Fruit fly (Drosophila melanogaster) whole organism, embryonic: ENCODE results near the gene Rpp20.
A peak's percentile ranks its signal among the peaks of the same experiment; 100 is the strongest.

Experiments
- Bgb ChIP-seq: fragments of 200-800 bp; sonication (Bioruptor generic); IDR thresholded peaks from 2 replicates; pipeline ENCODE4 v1.3.6; 2022; ENCODE audit warnings: missing biosample characterization, missing genetic modification characterization; ENCODE audit not compliant: partially characterized antibody
- C15 ChIP-seq: fragments of 200-800 bp; sonication (Bioruptor generic); IDR thresholded peaks from 3 replicates; pipeline ENCODE4 v1.3.6; 2022; ENCODE audit warnings: missing biosample characterization, missing genetic modification characterization
- CG1024 ChIP-seq: fragments of 200-800 bp; sonication (Bioruptor generic); IDR thresholded peaks from 2 replicates; pipeline ENCODE4 v1.3.6; 2022; ENCODE audit warnings: missing biosample characterization, missing genetic modification characterization
- CG10267 ChIP-seq: fragments of 200-800 bp; sonication (Bioruptor generic); optimal IDR thresholded peaks from 2 replicates; lab custom pipeline; 2018; ENCODE audit warnings: missing biosample characterization, mild to moderate bottlenecking, missing genetic modification characterization, moderate library complexity
- CG10321 ChIP-seq: fragments of 200-800 bp; sonication (Bioruptor generic); IDR thresholded peaks from 2 replicates; pipeline ENCODE4 v1.3.6; 2022; ENCODE audit warnings: missing biosample characterization, missing genetic modification characterization
- CG11723 ChIP-seq: fragments of 200-800 bp; sonication (Bioruptor generic); optimal IDR thresholded peaks from 2 replicates; lab custom pipeline; 2017; ENCODE audit warnings: missing biosample characterization, mild to moderate bottlenecking, missing genetic modification characterization
- CG12104 ChIP-seq: fragments of 200-800 bp; sonication (Bioruptor generic); optimal IDR thresholded peaks from 3 replicates; lab custom pipeline; 2016; ENCODE audit warnings: missing biosample characterization, missing genetic modification characterization
- CG12155 ChIP-seq: fragments of 200-800 bp; sonication (Bioruptor generic); optimal IDR thresholded peaks from 3 replicates; lab custom pipeline; 2016; ENCODE audit warnings: missing biosample characterization, missing genetic modification characterization
- CG14014 ChIP-seq: fragments of 200-800 bp; sonication (Bioruptor generic); IDR thresholded peaks from 2 replicates; pipeline ENCODE4 v1.3.6; 2022; ENCODE audit warnings: missing biosample characterization, missing genetic modification characterization
- CG15514 ChIP-seq: fragments of 200-800 bp; sonication (Bioruptor generic); optimal IDR thresholded peaks from 3 replicates; lab custom pipeline; 2017; ENCODE audit warnings: missing biosample characterization, missing genetic modification characterization, mild to moderate bottlenecking, moderate library complexity, missing genetic modification reagents
- CG17612 ChIP-seq: fragments of 200-800 bp; sonication (Bioruptor generic); IDR thresholded peaks from 2 replicates; pipeline ENCODE4 v1.3.6; 2022; ENCODE audit warnings: missing biosample characterization, missing genetic modification characterization
- CG2120 ChIP-seq: fragments of 200-800 bp; sonication (Bioruptor generic); optimal IDR thresholded peaks from 3 replicates; lab custom pipeline; 2016; ENCODE audit warnings: missing biosample characterization, missing genetic modification characterization
- CG7556 ChIP-seq: fragments of 200-800 bp; sonication (Bioruptor generic); optimal IDR thresholded peaks from 2 replicates; lab custom pipeline; 2017; ENCODE audit warnings: missing biosample characterization, mild to moderate bottlenecking, missing genetic modification characterization
- CG9609 ChIP-seq: fragments of 200-800 bp; sonication (Bioruptor generic); optimal IDR thresholded peaks from 3 replicates; lab custom pipeline; 2016; ENCODE audit warnings: missing biosample characterization, missing genetic modification characterization
- Drgx ChIP-seq: fragments of 200-800 bp; sonication (Bioruptor generic); IDR thresholded peaks from 2 replicates; pipeline ENCODE4 v1.3.6; 2022; ENCODE audit warnings: missing biosample characterization, missing genetic modification characterization
- Ets65A ChIP-seq: fragments of 200-800 bp; sonication (Bioruptor generic); peaks from one replicate; lab custom pipeline; 2016; ENCODE audit warnings: missing biosample characterization, missing genetic modification characterization
- H2.0 ChIP-seq: fragments of 200-800 bp; sonication (Bioruptor generic); IDR thresholded peaks from 2 replicates; pipeline ENCODE4 v1.3.6; 2022; ENCODE audit warnings: missing biosample characterization, missing genetic modification characterization
- Hand ChIP-seq: fragments of 200-800 bp; sonication (Bioruptor generic); optimal IDR thresholded peaks from 2 replicates; lab custom pipeline; 2017; ENCODE audit warnings: mild to moderate bottlenecking, missing biosample characterization, missing genetic modification reagents, missing genetic modification characterization
- Hmr ChIP-seq: fragments of 200-800 bp; sonication (Bioruptor generic); optimal IDR thresholded peaks from 3 replicates; lab custom pipeline; 2017; ENCODE audit warnings: mild to moderate bottlenecking, missing biosample characterization, missing genetic modification reagents, missing genetic modification characterization
- Hr3 ChIP-seq: fragments of 200-800 bp; sonication (Bioruptor generic); optimal IDR thresholded peaks from 3 replicates; lab custom pipeline; 2016; ENCODE audit warnings: missing biosample characterization, missing genetic modification characterization
- Hr51 ChIP-seq, 2 experiments: fragments of 200-800 bp; sonication (Bioruptor generic); optimal IDR thresholded peaks; 2 replicates in 1 of 2; 3 replicates in 1 of 2; lab custom pipeline; 2016 to 2018; ENCODE audit warnings: missing biosample characterization in 2 of 2, missing genetic modification characterization in 2 of 2, mild to moderate bottlenecking in 1 of 2, moderate library complexity in 1 of 2
- Myb ChIP-seq: fragments of 200-800 bp; sonication (Bioruptor generic); optimal IDR thresholded peaks from 2 replicates; lab custom pipeline; 2016; ENCODE audit warnings: missing biosample characterization, missing genetic modification characterization
- NFAT ChIP-seq: fragments of 200-800 bp; sonication (Bioruptor generic); IDR thresholded peaks from 2 replicates; pipeline ENCODE4 v1.3.6; 2022; ENCODE audit warnings: missing biosample characterization, missing genetic modification characterization
- Optix ChIP-seq: fragments of 200-800 bp; sonication (Bioruptor generic); IDR thresholded peaks from 3 replicates; pipeline ENCODE4 v1.3.6; 2022; ENCODE audit warnings: missing biosample characterization, missing genetic modification characterization
- Rx ChIP-seq: fragments of 200-800 bp; sonication (Bioruptor generic); IDR thresholded peaks from 2 replicates; pipeline ENCODE4 v1.3.6; 2022; ENCODE audit warnings: missing biosample characterization, missing genetic modification characterization
- Scr ChIP-seq: fragments of 200-800 bp; sonication (Bioruptor generic); IDR thresholded peaks from 2 replicates; pipeline ENCODE4 v1.3.6; 2022; ENCODE audit warnings: missing biosample characterization, missing genetic modification characterization; ENCODE audit not compliant: partially characterized antibody
- Trl ChIP-seq, 3 experiments: fragments of >200 bp in 2 of 3; fragments of 200-800 bp in 1 of 3; sonication (Bioruptor generic) in 1 of 3; optimal IDR thresholded peaks; 2 replicates in 1 of 3; 3 replicates in 2 of 3; lab custom pipeline; 2016 to 2017; ENCODE audit warnings: missing biosample characterization in 1 of 3, missing genetic modification characterization in 1 of 3
- abd-A ChIP-seq: fragments of 200-800 bp; sonication (Bioruptor generic); optimal IDR thresholded peaks from 3 replicates; lab custom pipeline; 2019; ENCODE audit warnings: missing biosample characterization, mild to moderate bottlenecking, missing genetic modification characterization, moderate library complexity
- amos ChIP-seq: fragments of 200-800 bp; sonication (Bioruptor generic); IDR thresholded peaks from 2 replicates; pipeline ENCODE4 v1.3.6; 2022; ENCODE audit warnings: missing biosample characterization, missing genetic modification characterization; ENCODE audit not compliant: partially characterized antibody
- cad ChIP-seq: fragments of >200 bp; optimal IDR thresholded peaks from 2 replicates; lab custom pipeline; 2017; ENCODE audit warnings: missing biosample characterization, missing genetic modification characterization
- cas ChIP-seq: fragments of 200-800 bp; sonication (Bioruptor generic); IDR thresholded peaks from 2 replicates; pipeline ENCODE4 v1.3.6; 2022; ENCODE audit warnings: missing biosample characterization, missing genetic modification characterization
- crc ChIP-seq: fragments of 200-800 bp; sonication (Bioruptor generic); optimal IDR thresholded peaks from 2 replicates; lab custom pipeline; 2016; ENCODE audit warnings: missing biosample characterization, missing genetic modification characterization
- crp ChIP-seq, 2 experiments: fragments of 200-800 bp; sonication (Bioruptor generic); optimal IDR thresholded peaks; 2 replicates in 1 of 2; 3 replicates in 1 of 2; lab custom pipeline; 2017; ENCODE audit warnings: missing biosample characterization in 2 of 2, missing genetic modification characterization in 2 of 2, mild to moderate bottlenecking in 1 of 2, moderate library complexity in 1 of 2
- dysf ChIP-seq: fragments of 200-800 bp; sonication (Bioruptor generic); IDR thresholded peaks from 3 replicates; pipeline ENCODE4 v1.3.6; 2022; ENCODE audit warnings: missing biosample characterization, missing genetic modification characterization
- ewg ChIP-seq: fragments of 200-800 bp; sonication (Bioruptor generic); optimal IDR thresholded peaks from 3 replicates; lab custom pipeline; 2017; ENCODE audit warnings: mild to moderate bottlenecking, missing biosample characterization, missing genetic modification reagents, missing genetic modification characterization
- gcm ChIP-seq: fragments of 200-800 bp; sonication (Bioruptor generic); optimal IDR thresholded peaks from 2 replicates; lab custom pipeline; 2019; ENCODE audit warnings: missing biosample characterization, mild to moderate bottlenecking, missing genetic modification characterization, moderate library complexity
- gro ChIP-seq: fragments of 200-800 bp; sonication (Bioruptor generic); optimal IDR thresholded peaks from 2 replicates; lab custom pipeline; 2016; ENCODE audit warnings: missing biosample characterization, missing genetic modification characterization
- gsb-n ChIP-seq: fragments of 200-800 bp; sonication (Bioruptor generic); optimal IDR thresholded peaks from 3 replicates; lab custom pipeline; 2018; ENCODE audit warnings: missing biosample characterization, mild to moderate bottlenecking, missing genetic modification characterization
- ham ChIP-seq: fragments of 200-800 bp; sonication (Bioruptor generic); IDR thresholded peaks from 2 replicates; pipeline ENCODE4 v1.3.6; 2022; ENCODE audit warnings: missing biosample characterization, missing genetic modification characterization
- her ChIP-seq: fragments of 200-800 bp; sonication (Bioruptor generic); optimal IDR thresholded peaks from 2 replicates; lab custom pipeline; 2016; ENCODE audit warnings: missing biosample characterization, missing genetic modification characterization
- ind ChIP-seq: fragments of 200-800 bp; sonication (Bioruptor generic); optimal IDR thresholded peaks from 3 replicates; lab custom pipeline; 2016; ENCODE audit warnings: missing biosample characterization, missing genetic modification characterization
- lmd ChIP-seq: fragments of 200-800 bp; sonication (Bioruptor generic); IDR thresholded peaks from 2 replicates; pipeline ENCODE4 v1.3.6; 2022; ENCODE audit warnings: missing biosample characterization, missing genetic modification characterization
- nerfin-2 ChIP-seq: fragments of 200-800 bp; sonication (Bioruptor generic); IDR thresholded peaks from 2 replicates; pipeline ENCODE4 v1.3.6; 2022; ENCODE audit warnings: missing biosample characterization, missing genetic modification characterization; ENCODE audit not compliant: partially characterized antibody
- pzg ChIP-seq: fragments of 200-800 bp; sonication (Bioruptor generic); optimal IDR thresholded peaks from 3 replicates; lab custom pipeline; 2018; ENCODE audit warnings: missing biosample characterization, mild to moderate bottlenecking, missing genetic modification characterization, moderate library complexity
- ro ChIP-seq: fragments of 200-800 bp; sonication (Bioruptor generic); IDR thresholded peaks from 2 replicates; pipeline ENCODE4 v1.3.6; 2022; ENCODE audit warnings: missing biosample characterization, missing genetic modification characterization
- row ChIP-seq: fragments of 200-800 bp; sonication (Bioruptor generic); IDR thresholded peaks from 3 replicates; pipeline ENCODE4 v1.3.6; 2022; ENCODE audit warnings: missing biosample characterization, missing genetic modification characterization
- shn ChIP-seq: fragments of 200-800 bp; sonication (Bioruptor generic); optimal IDR thresholded peaks from 3 replicates; lab custom pipeline; 2016; ENCODE audit warnings: missing biosample characterization, missing genetic modification characterization
- sima ChIP-seq: fragments of 200-800 bp; sonication (Bioruptor generic); optimal IDR thresholded peaks from 2 replicates; lab custom pipeline; 2016; ENCODE audit warnings: missing biosample characterization, missing genetic modification characterization
- ssp ChIP-seq: fragments of 200-800 bp; sonication (Bioruptor generic); IDR thresholded peaks from 2 replicates; pipeline ENCODE4 v1.3.6; 2022; ENCODE audit warnings: missing biosample characterization, missing genetic modification characterization
- stwl ChIP-seq: fragments of 200-800 bp; sonication (Bioruptor generic); optimal IDR thresholded peaks from 3 replicates; lab custom pipeline; 2018; ENCODE audit warnings: missing biosample characterization, mild to moderate bottlenecking, missing genetic modification characterization, moderate library complexity
- trem ChIP-seq: fragments of 200-800 bp; optimal IDR thresholded peaks from 3 replicates; lab custom pipeline; 2019; ENCODE audit warnings: missing biosample characterization, mild to moderate bottlenecking, missing genetic modification characterization, moderate library complexity

Gene Rpp20

DNA sequence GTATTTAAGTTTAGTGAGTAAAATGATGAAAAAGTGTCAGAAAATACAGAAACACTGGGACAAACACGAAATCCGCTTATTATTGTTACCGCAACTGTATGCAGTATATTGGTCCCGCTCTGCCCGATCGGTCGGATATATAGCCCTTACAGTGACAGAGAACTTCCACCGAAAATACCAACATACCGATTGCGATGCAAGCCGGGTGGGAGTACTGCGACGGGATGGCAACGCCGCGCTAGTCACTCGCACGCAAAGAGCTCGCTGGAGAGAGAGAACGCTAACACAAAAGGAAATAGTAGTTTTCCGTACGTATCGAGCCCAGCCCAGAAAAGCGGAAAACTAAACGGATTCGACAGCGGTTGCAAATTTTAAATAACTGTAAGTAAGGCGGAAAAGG is 47.4 kb upstream of the Rpp20 start, which contains the start of gene Cdc42 (continued):
- TF ChIP-seq stwl (tag; lab: Kevin White, UChicago) = peak; percentile 32
- no peak for TF ChIP-seq ham
- TF ChIP-seq Hand (GFP tag; lab: Kevin White, UChicago) = no peak
- no peak for TF ChIP-seq Hmr
- TF ChIP-seq gro (GFP tag; lab: Kevin White, UChicago) = no peak
- no peak for TF ChIP-seq CG17612 (GFP tag; lab: Robert Waterston, UW)
- TF ChIP-seq Drgx (GFP tag; lab: Robert Waterston, UW) = no peak
- TF ChIP-seq Ets65A (GFP tag; lab: Kevin White, UChicago) = no peak
- no peak for TF ChIP-seq CG2120 (GFP tag; lab: Kevin White, UChicago)
- peak; percentile 19 for TF ChIP-seq trem
- TF ChIP-seq CG14014 (GFP tag; lab: Robert Waterston, UW) = no peak
- TF ChIP-seq CG10321 (GFP tag; lab: Robert Waterston, UW) = peak; percentile 46; the same call in 1 of the 2 replicates
- TF ChIP-seq Rx = no peak
- no peak for TF ChIP-seq abd-A (tag; lab: Kevin White, UChicago)
- peak; percentile 42 for TF ChIP-seq CG15514 (GFP tag; lab: Kevin White, UChicago)
- TF ChIP-seq Hr3 (GFP tag; lab: Kevin White, UChicago) = no peak
- no peak for TF ChIP-seq shn (GFP tag; lab: Kevin White, UChicago)
- TF ChIP-seq CG12155 (GFP tag; lab: Kevin White, UChicago) = peak; percentile 96
- peak; percentile 69 for TF ChIP-seq row (GFP tag; lab: Robert Waterston, UW)
- TF ChIP-seq ro (GFP tag; lab: Robert Waterston, UW) = no peak
- no peak for TF ChIP-seq ewg
- TF ChIP-seq CG10267 (tag; lab: Kevin White, UChicago) = no peak
- TF ChIP-seq Myb (GFP tag; lab: Kevin White, UChicago) = peak; percentile 4
- no peak for TF ChIP-seq ssp
- TF ChIP-seq cas = no peak
- peak; percentile 45 for TF ChIP-seq amos (GFP tag; lab: Robert Waterston, UW)
- TF ChIP-seq CG1024 (GFP tag; lab: Robert Waterston, UW) = peak; percentile 30; the same call in 1 of the 2 replicates
- no peak for TF ChIP-seq gcm (GFP tag; lab: Kevin White, UChicago)
- TF ChIP-seq C15 (GFP tag; lab: Robert Waterston, UW) = no peak
- TF ChIP-seq Bgb (GFP tag; lab: Robert Waterston, UW) = 0 out of 2 replicates have a peak, but pooled peaks have one; percentile 6
- no peak for TF ChIP-seq Optix (GFP tag; lab: Robert Waterston, UW)
- no peak for TF ChIP-seq sima
- no peak for TF ChIP-seq lmd (GFP tag; lab: Robert Waterston, UW)
- TF ChIP-seq cad (GFP tag; lab: Kevin White, UChicago) = no peak
- TF ChIP-seq ind = no peak
- no peak for TF ChIP-seq CG9609 (GFP tag; lab: Kevin White, UChicago)
- TF ChIP-seq Hr51 (GFP tag; optimal IDR thresholded peaks at IDR 0.05; lab: Kevin White, UChicago) = no peak
- no peak for TF ChIP-seq her
- TF ChIP-seq nerfin-2 (GFP tag; lab: Robert Waterston, UW) = 0 out of 2 replicates have a peak, but pooled peaks have one; percentile 31
- no peak for TF ChIP-seq dysf (GFP tag; lab: Robert Waterston, UW)
- no peak for TF ChIP-seq gsb-n (tag; lab: Kevin White, UChicago)
- no peak for TF ChIP-seq crc (GFP tag; lab: Kevin White, UChicago)
- TF ChIP-seq Trl (optimal IDR thresholded peaks at IDR 0.05; lab: Kevin White, UChicago) = peak in 1 of 2 experiments; percentile 35
- no peak for TF ChIP-seq Trl (GFP tag; optimal IDR thresholded peaks at IDR 0.05; lab: Kevin White, UChicago)
- TF ChIP-seq CG12104 = no peak
- no peak for TF ChIP-seq CG11723
- 0 out of 2 replicates have a peak, but pooled peaks have one; percentile 13 for TF ChIP-seq Scr (GFP tag; lab: Robert Waterston, UW)
- TF ChIP-seq pzg (GFP tag; lab: Kevin White, UChicago) = peak; percentile 66
- 0 out of 2 replicates have a peak, but pooled peaks have one; percentile 16 for TF ChIP-seq NFAT (GFP tag; lab: Robert Waterston, UW)
- TF ChIP-seq H2.0 (GFP tag; lab: Robert Waterston, UW) = peak; percentile 3; the same call in 1 of the 2 replicates
- TF ChIP-seq CG7556 (GFP tag; lab: Kevin White, UChicago) = no peak
- TF ChIP-seq crp (GFP tag; optimal IDR thresholded peaks at IDR 0.05; lab: Kevin White, UChicago) = no peak
